Fruit fly (Drosophila melanogaster) whole organism: ENCODE measurements around the gene CG12483.
A peak's percentile ranks its signal among the peaks of the same experiment; 100 is the strongest.

Experiments used
- CG8478 ChIP-seq: fragments of >200 bp; optimal IDR thresholded peaks from 2 replicates; lab custom pipeline; 2018; ENCODE audit warnings: inconsistent platforms
- Dll ChIP-seq: fragments of >200 bp; optimal IDR thresholded peaks from 2 replicates; lab custom pipeline; 2017
- EcR ChIP-seq, 2 experiments: fragments of >200 bp; optimal IDR thresholded peaks; 2 replicates each; lab custom pipeline; 2017; ENCODE audit warnings: missing biosample characterization in 2 of 2, missing genetic modification characterization in 2 of 2, missing genetic modification reagents in 2 of 2
- pan ChIP-seq: fragments of >200 bp; optimal IDR thresholded peaks from 2 replicates; lab custom pipeline; 2017
- psq ChIP-seq: fragments of >200 bp; optimal IDR thresholded peaks from 2 replicates; lab custom pipeline; 2017
- usp ChIP-seq: fragments of >200 bp; optimal IDR thresholded peaks from 2 replicates; lab custom pipeline; 2017; ENCODE audit warnings: missing biosample characterization, missing genetic modification characterization, mixed read lengths

The CG12483 gene

DNA sequence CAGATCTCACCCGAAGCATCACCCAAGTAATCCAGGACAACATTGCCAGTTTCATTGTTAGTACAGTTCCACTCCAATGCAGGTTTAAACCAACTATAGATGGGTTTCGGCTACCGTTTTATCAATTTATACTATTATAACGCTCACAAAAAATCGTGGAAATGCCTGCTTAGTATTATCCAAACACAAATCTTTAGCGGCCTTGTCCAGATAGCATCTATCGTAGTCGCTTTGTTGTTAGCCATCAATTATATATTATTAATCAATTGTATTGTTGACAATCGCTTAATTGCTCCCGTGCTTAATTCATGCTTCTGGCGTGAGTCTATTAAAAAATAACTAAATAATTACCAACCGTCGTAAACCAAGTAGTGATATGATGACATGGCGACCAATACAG lies at the start of gene CG12483:
CG12483 (minus strand) TSS at position 101 of the 400 bp plus-strand sequence.
- TF ChIP-seq Dll (lab: Kevin White, UChicago) (no peak), EcR (GFP tag; optimal IDR thresholded peaks at IDR 0.05; lab: Kevin White, UChicago) (no peak), usp (GFP tag; lab: Kevin White, UChicago) (no peak), CG8478 (no peak), pan (lab: Kevin White, UChicago) (no peak), psq (lab: Kevin White, UChicago) (no peak)

DNA sequence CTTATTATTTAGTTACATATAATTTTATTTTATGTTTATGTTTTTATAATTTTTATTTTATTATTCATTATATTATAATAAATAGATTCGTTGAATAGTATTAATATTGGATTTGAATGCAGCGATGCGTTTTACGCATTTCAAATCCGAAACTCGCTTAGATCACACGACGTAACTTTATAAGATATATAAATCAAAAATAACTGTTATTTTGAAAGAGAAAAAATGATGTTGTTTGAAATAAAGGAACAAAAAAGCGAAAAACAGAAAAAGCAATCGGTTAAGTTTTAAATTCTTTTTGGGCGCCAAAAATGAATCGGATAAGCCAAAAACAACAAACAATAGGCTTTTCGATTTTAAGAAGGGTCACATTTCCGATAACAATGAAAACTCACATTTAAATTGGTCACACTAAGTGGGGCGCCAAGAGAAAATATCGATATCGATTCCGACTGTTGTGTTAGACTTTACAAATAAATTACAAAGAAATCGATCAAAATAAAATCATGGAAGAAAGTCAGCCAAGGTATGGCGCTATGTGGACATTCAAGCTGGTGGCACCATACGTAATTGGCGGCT lies 47.9 kb upstream of the CG12483 start, which contains the start of gene CG6845:
CG6845 (plus strand) TSS at position 436 of the 579 bp plus-strand sequence.
- TF ChIP-seq pan (lab: Kevin White, UChicago) (no peak), usp (GFP tag; lab: Kevin White, UChicago) (no peak), CG8478 (no peak), Dll (lab: Kevin White, UChicago) (no peak), EcR (GFP tag; optimal IDR thresholded peaks at IDR 0.05; lab: Kevin White, UChicago) (no peak), psq (lab: Kevin White, UChicago) (no peak)

DNA sequence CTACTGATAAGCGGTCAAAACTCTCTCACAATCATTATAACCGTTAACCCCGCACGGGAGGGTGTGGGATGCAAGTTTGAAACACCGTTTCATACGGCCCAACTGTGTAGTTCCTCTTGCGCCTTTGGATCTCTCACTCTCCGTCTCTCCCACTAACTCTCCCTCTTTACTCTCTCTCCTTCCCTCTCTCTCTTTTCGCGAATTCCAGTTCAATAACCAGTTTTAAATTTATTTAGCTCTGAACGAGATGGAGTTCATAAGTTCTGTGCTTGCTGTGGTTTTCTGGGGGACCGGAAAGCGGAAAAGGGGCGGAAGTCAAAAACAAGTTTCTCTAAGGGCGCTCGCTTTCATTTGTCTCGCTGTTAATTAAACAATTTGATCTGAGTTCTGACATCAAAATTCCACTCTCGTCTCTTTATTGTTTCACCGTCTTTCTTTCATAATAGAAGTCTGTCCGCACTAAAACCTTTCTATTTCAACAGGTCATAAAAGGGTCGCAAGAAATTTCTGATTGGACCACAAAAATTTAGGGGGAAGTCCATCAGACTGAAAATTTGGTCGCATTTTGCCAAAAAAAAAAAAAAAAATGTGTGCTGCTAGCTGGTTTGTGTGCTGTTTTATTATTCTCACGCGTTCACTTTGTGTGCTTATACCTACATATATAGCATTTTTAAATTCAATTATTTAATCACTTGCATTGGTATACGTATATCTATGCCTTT lies 42.8 kb upstream of the CG12483 start:
- TF ChIP-seq usp (GFP tag; lab: Kevin White, UChicago) (no peak), Dll (lab: Kevin White, UChicago) (no peak), CG8478 (no peak), EcR (GFP tag; optimal IDR thresholded peaks at IDR 0.05; lab: Kevin White, UChicago) (peak; percentile 63 to 72)

DNA sequence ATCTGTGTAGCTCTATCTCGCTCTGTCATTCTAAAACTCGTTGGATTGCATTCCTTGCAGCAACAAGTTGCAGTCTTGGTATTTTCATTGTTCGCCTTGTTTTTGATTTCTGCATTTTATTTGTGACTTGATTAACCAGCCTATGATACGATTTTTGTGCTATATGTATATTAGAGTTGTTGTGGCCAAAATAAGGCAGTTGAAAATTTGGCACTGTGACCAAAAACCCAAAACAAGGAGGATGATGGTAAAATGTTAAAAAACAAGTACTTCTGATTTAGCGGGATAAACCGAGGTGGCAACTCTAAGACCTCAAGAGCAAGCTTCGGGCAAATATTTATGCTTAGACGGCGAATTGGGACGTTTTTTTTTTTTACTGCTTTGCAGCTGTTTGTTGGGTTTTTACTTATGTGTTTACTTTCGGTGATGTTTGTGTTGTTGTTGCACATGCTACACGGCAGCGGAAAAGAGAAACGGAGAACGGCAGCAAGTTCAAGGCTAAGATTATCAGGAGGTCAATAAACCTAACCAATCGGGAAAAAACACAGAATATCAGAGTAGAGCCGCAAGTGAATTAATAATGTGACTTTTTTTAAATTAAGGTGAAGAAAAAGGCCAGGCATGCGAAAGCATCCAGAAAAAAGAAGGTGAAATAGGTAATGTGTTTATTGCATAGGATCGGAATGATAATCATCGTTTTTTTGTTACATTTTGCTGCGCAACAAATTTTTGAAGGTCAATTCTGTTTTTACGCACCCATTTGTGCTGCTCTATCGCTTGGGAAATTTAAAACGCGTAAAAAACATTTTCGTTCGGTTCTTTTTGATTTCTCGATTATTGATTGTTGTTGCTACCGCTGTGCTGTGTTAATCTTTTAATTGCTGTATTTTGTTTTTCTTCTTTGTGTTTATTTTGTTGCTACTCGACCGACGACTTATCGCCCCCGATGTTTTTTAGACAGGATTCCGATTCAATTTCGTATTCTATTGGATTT lies 41.7 kb upstream of the CG12483 start:
- TF ChIP-seq CG8478 (no peak), EcR (GFP tag; optimal IDR thresholded peaks at IDR 0.05; lab: Kevin White, UChicago) (peak in 1 of 2 experiments; percentile 42)

DNA sequence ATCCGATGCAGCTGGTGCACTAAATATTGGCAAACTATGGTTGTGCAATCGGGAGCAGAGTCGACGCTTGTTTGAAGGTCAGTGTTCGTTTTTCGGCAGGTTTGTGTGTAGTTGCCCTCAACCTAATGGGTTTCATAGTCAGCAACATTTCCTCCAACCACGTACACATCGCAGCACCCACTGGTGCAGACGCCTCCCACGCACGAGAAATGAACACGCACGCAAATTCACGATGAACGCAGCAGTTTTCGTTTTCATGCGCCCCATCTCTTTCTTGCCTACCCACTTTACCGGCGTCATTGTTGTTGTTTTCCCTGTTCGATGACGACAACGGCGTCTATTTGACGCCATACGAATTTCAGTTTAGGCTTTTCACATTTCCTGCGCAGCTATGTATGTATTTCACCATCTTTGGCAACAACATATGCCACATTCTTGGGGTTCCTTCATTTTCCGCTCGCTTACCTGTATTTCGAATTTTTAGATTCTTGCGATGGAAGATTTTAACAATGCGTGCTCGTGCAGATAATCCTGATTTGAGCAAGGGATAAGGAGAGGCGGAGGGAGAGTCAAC lies 39.5 kb upstream of the CG12483 start:
- TF ChIP-seq psq (lab: Kevin White, UChicago) (no peak), usp (GFP tag; lab: Kevin White, UChicago) (no peak), EcR (GFP tag; optimal IDR thresholded peaks at IDR 0.05; lab: Kevin White, UChicago) (no peak), CG8478 (no peak), pan (lab: Kevin White, UChicago) (no peak), Dll (lab: Kevin White, UChicago) (no peak)

DNA sequence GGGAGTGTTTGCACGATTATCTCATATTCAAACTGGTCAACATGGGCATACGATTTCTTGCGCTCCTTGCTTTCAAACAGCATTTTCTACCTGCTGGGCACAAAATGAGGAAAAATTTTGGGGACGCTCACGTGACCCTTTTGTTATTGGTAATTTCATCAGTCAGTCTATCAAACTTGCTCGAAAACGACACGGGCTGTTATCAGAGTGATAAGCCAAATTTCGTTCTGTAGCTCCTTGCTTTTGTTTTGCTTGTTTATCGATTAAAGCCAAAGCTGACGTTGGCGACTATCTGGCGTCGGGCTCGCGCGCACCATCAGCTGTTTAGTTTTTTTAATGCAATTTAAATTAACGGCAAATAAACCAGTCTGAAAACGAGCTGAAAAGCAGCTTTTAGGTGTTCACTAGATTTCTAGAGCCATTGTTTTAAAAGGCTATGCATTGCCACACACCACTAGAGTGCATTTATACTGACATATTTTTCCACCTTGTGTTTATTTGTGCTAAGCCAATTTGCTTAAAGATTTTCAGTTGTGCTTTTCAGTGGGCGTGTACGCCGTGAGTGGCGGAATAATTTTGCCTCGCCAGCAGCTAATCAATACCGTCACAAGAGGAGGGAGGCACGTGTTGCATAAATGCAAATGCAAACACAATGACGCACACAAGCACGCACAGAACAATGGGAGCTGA lies 38.6 kb upstream of the CG12483 start:
- no peak for TF ChIP-seq psq (lab: Kevin White, UChicago)
- TF ChIP-seq CG8478 = no peak
- no peak for TF ChIP-seq Dll (lab: Kevin White, UChicago)
- no peak for TF ChIP-seq usp (GFP tag; lab: Kevin White, UChicago)
- no peak for TF ChIP-seq EcR (GFP tag; optimal IDR thresholded peaks at IDR 0.05; lab: Kevin White, UChicago)
- no peak for TF ChIP-seq pan (lab: Kevin White, UChicago)

DNA sequence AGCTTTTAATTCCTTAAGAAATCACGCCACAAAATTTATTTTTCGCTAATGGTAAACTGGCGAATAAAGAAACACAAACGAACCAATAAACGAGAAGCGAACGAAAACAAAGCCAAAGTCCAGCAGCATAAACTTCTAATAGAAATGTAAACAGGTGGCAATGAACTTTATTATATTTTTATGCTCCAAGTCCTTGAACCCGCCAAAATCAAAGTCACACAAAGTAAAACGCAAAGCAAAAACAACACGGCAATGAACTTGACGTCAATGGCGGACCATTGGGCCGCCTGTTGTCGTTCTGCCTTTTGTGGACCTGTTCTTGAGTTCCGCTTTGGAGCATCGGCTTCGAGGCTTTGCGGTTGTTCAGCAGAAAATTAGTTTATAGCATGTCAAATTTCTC lies 36.7 kb upstream of the CG12483 start:
- TF ChIP-seq usp (GFP tag; lab: Kevin White, UChicago) = no peak
- peak in 1 of 2 experiments; percentile 77 for TF ChIP-seq EcR (GFP tag; optimal IDR thresholded peaks at IDR 0.05; lab: Kevin White, UChicago)

DNA sequence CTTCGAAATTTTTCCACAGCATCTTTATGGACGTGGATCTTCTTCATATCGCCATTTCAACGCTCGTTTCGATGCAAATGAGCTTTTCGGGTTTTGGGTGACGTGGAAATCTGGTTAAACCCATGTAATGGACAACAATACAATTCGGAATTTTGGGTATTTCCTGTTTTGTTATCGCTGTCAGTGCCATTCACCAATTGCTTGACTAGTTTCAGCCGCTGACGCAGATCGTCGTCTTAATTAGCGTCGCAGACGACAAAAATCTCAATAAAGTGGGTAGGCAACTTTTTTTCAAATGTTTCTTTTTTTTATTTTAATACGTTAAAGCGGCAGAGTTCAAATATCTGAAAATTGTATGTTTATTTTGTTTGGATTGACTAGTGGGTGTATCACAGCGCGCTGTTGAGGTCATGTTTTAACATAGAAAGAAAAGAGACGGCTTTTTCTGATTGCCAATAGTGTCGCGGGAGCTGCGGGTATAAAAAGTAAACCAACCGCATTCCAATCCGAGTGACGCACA lies 35.7 kb upstream of the CG12483 start:
- TF ChIP-seq psq (lab: Kevin White, UChicago) (no peak), Dll (lab: Kevin White, UChicago) (no peak), CG8478 (no peak), EcR (GFP tag; optimal IDR thresholded peaks at IDR 0.05; lab: Kevin White, UChicago) (no peak), pan (lab: Kevin White, UChicago) (no peak), usp (GFP tag; lab: Kevin White, UChicago) (no peak)

DNA sequence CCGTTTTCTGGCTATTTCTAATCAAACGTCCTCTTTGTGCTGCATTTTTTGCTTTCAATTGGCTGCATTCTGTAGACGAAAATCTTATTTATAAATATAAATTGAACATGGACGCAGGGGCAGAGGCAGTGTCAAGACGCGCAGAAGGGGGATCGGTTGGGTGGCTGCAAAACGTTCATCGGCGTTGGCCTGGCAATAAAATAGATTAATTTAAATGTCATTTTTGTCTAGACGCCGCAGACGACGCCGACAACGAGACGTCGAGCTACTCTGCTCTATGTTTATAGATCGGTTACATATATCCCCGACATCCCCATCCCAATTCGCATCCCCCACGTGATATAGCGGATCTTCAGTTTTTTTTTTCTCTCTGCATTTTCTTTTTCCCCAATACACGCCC lies 35.2 kb upstream of the CG12483 start:
- no peak for TF ChIP-seq CG8478
- no peak for TF ChIP-seq EcR (GFP tag; optimal IDR thresholded peaks at IDR 0.05; lab: Kevin White, UChicago)
- no peak for TF ChIP-seq psq (lab: Kevin White, UChicago)
- no peak for TF ChIP-seq Dll (lab: Kevin White, UChicago)
- no peak for TF ChIP-seq usp (GFP tag; lab: Kevin White, UChicago)
- no peak for TF ChIP-seq pan (lab: Kevin White, UChicago)

DNA sequence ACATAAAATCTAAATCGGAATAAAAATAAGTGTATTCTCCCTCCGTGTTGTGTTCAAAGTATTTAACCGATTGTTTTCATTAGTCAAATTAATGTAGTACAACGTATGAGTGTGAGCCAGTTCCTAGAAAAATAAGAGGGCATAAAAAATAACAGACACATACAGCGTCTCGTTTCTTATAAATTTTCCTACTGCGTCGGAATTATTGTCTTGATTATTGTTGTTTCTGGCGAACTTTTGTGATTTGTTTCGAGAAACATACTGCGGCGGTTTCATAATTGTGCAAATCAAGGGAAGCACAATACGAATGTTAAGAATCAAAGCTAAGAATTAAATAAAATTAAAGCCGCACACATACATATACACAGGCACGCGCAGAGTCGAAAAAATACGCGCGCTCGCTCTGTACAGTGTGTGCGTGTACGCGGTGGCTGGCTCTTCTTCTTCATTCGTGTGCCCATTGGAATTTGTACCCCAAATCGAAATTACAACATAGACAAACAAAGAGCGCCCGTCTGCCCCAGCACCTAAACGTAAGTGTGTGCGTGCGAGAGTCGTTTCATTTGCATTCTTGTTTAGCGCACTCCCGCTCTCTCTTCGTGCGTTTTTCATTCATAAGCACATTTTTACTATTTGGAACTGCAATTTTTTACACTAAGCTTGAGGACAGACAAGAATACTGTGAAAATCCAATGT lies 34.0 kb upstream of the CG12483 start:
- no peak for TF ChIP-seq usp (GFP tag; lab: Kevin White, UChicago)
- TF ChIP-seq Dll (lab: Kevin White, UChicago) = no peak
- no peak for TF ChIP-seq EcR (GFP tag; optimal IDR thresholded peaks at IDR 0.05; lab: Kevin White, UChicago)
- TF ChIP-seq CG8478 = no peak
- TF ChIP-seq pan (lab: Kevin White, UChicago) = no peak
